Worm (Caenorhabditis elegans) whole organism, young adult: ENCODE results near the gene C30A5.16.

Experiments used
- B0035.1 ChIP-seq: sonication (generic microtip); optimal IDR thresholded peaks from 2 replicates; lab custom pipeline; 2016; ENCODE audit warnings: missing genetic modification characterization, mild to moderate bottlenecking, missing compliant biosample characterization, missing genotype, missing genetic modification reagents
- C17E4.6 ChIP-seq: fragments of 200-800 bp; sonication (Bioruptor generic); IDR thresholded peaks from 2 replicates; pipeline ENCODE4 v1.3.6; 2022; ENCODE audit warnings: missing genetic modification reagents, missing genetic modification characterization, missing compliant biosample characterization
- D2030.7 ChIP-seq: fragments of 200-800 bp; sonication (Bioruptor generic); IDR thresholded peaks from 2 replicates; pipeline ENCODE4 v1.3.6; 2022; ENCODE audit warnings: missing genetic modification reagents, missing genetic modification characterization, missing compliant biosample characterization
- F10E7.11 ChIP-seq: sonication (generic microtip); optimal IDR thresholded peaks from 2 replicates; lab custom pipeline; 2017; ENCODE audit warnings: mild to moderate bottlenecking, missing genetic modification characterization, moderate library complexity, missing compliant biosample characterization
- F23B12.7 ChIP-seq: sonication (generic microtip); optimal IDR thresholded peaks from 2 replicates; lab custom pipeline; 2017; ENCODE audit warnings: missing genetic modification characterization, mild to moderate bottlenecking, missing compliant biosample characterization, antibody characterized with exemption, moderate library complexity; ENCODE audit not compliant: insufficient read depth
- F52B5.7 ChIP-seq: sonication (generic microtip); optimal IDR thresholded peaks from 2 replicates; lab custom pipeline; 2016; ENCODE audit warnings: mild to moderate bottlenecking, missing genetic modification characterization, missing compliant biosample characterization
- F57A8.1 ChIP-seq: fragments of 200-800 bp; sonication (Bioruptor generic); optimal IDR thresholded peaks from 2 replicates; lab custom pipeline; 2018; ENCODE audit warnings: mild to moderate bottlenecking, missing genetic modification characterization, moderate library complexity, missing compliant biosample characterization
- F57C9.4 ChIP-seq: sonication (generic microtip); optimal IDR thresholded peaks from 2 replicates; lab custom pipeline; 2017; ENCODE audit warnings: mild to moderate bottlenecking, missing genetic modification characterization, missing compliant biosample characterization
- K12H6.12 ChIP-seq: fragments of 200-800 bp; sonication (Bioruptor generic); optimal IDR thresholded peaks from 2 replicates; lab custom pipeline; 2018; ENCODE audit warnings: mild to moderate bottlenecking, missing genetic modification characterization, missing compliant biosample characterization
- Y53F4B.3 ChIP-seq: fragments of 200-800 bp; sonication (Bioruptor generic); IDR thresholded peaks from 2 replicates; pipeline ENCODE4 v1.3.6; 2022; ENCODE audit warnings: missing genetic modification reagents, missing genetic modification characterization, missing compliant biosample characterization
- Y53G8AR.9 ChIP-seq: fragments of 200-800 bp; sonication (Bioruptor generic); conservative IDR thresholded peaks from 2 replicates; pipeline ENCODE4 v1.3.6; 2022; ENCODE audit warnings: missing genetic modification reagents, missing genetic modification characterization, missing compliant biosample characterization
- Y67H2A.10 ChIP-seq: fragments of 200-800 bp; sonication (Bioruptor generic); conservative IDR thresholded peaks from 2 replicates; pipeline ENCODE4 v1.3.6; 2022; ENCODE audit warnings: missing genetic modification reagents, missing genetic modification characterization, missing compliant biosample characterization
- ZK185.1 ChIP-seq: sonication (generic microtip); optimal IDR thresholded peaks from 2 replicates; lab custom pipeline; 2016; ENCODE audit warnings: mild to moderate bottlenecking, missing genetic modification characterization, missing compliant biosample characterization; ENCODE audit not compliant: poor library complexity, severe bottlenecking
- akir-1 ChIP-seq: fragments of 200-800 bp; sonication (Bioruptor generic); optimal IDR thresholded peaks from 2 replicates; lab custom pipeline; 2018; ENCODE audit warnings: mild to moderate bottlenecking, missing genetic modification characterization, moderate library complexity, missing compliant biosample characterization
- athp-1 ChIP-seq: sonication (generic microtip); optimal IDR thresholded peaks from 2 replicates; lab custom pipeline; 2017; ENCODE audit warnings: mild to moderate bottlenecking, missing genetic modification characterization, missing compliant biosample characterization
- attf-5 ChIP-seq: fragments of 200-800 bp; sonication (Bioruptor generic); optimal IDR thresholded peaks from 2 replicates; lab custom pipeline; 2018; ENCODE audit warnings: mild to moderate bottlenecking, missing genetic modification characterization, missing compliant biosample characterization
- cebp-2 ChIP-seq: fragments of 200-800 bp; sonication (Bioruptor generic); IDR thresholded peaks from 2 replicates; pipeline ENCODE4 v1.3.6; 2022; ENCODE audit warnings: missing genetic modification characterization, missing compliant biosample characterization
- ceh-79 ChIP-seq: sonication (generic microtip); optimal IDR thresholded peaks from 2 replicates; lab custom pipeline; 2017; ENCODE audit warnings: mild to moderate bottlenecking, missing genetic modification characterization, missing compliant biosample characterization
- chd-7 ChIP-seq: sonication (generic microtip); optimal IDR thresholded peaks from 2 replicates; lab custom pipeline; 2016; ENCODE audit warnings: mild to moderate bottlenecking, missing genetic modification characterization, moderate library complexity, missing compliant biosample characterization
- die-1 ChIP-seq: sonication (generic microtip); optimal IDR thresholded peaks from 2 replicates; lab custom pipeline; 2016; ENCODE audit warnings: missing genotype, mild to moderate bottlenecking, missing genetic modification characterization, missing compliant biosample characterization
- dox-1 ChIP-seq: fragments of 200-800 bp; sonication (Bioruptor generic); IDR thresholded peaks from 2 replicates; pipeline ENCODE4 v1.3.6; 2022; ENCODE audit warnings: missing genetic modification reagents, missing genetic modification characterization, missing compliant biosample characterization
- dpl-1 ChIP-seq: fragments of 150-350 bp; optimal IDR thresholded peaks from 2 replicates; lab custom pipeline; 2014; ENCODE audit warnings: missing biosample characterization, missing genetic modification reagents, missing genetic modification characterization
- egl-18 ChIP-seq: fragments of 200-800 bp; sonication (Bioruptor generic); IDR thresholded peaks from 2 replicates; pipeline ENCODE4 v1.3.6; 2022; ENCODE audit warnings: missing genetic modification reagents, missing genetic modification characterization, missing compliant biosample characterization
- ekl-4 ChIP-seq: fragments of 200-800 bp; sonication (Bioruptor generic); IDR thresholded peaks from 2 replicates; pipeline ENCODE4 v1.3.6; 2022; ENCODE audit warnings: missing genetic modification reagents, missing genetic modification characterization, missing compliant biosample characterization
- ets-4 ChIP-seq: fragments of 200-800 bp; sonication (Bioruptor generic); optimal IDR thresholded peaks from 2 replicates; lab custom pipeline; 2018; ENCODE audit warnings: mild to moderate bottlenecking, missing genetic modification characterization, missing compliant biosample characterization
- fkh-3 ChIP-seq: sonication (generic microtip); optimal IDR thresholded peaks from 2 replicates; lab custom pipeline; 2016; ENCODE audit warnings: mild to moderate bottlenecking, missing genetic modification characterization, missing compliant biosample characterization
- him-1 ChIP-seq: sonication (generic microtip); optimal IDR thresholded peaks from 2 replicates; lab custom pipeline; 2016; ENCODE audit warnings: missing genotype, missing genetic modification reagents, missing genetic modification characterization, missing compliant biosample characterization
- hmg-1.2 ChIP-seq: fragments of 200-800 bp; sonication (Bioruptor generic); IDR thresholded peaks from 2 replicates; pipeline ENCODE4 v1.3.6; 2022; ENCODE audit warnings: missing genetic modification reagents, missing genetic modification characterization, missing compliant biosample characterization
- hmg-20 ChIP-seq: fragments of 200-800 bp; sonication (Bioruptor generic); IDR thresholded peaks from 2 replicates; pipeline ENCODE4 v1.3.6; 2022; ENCODE audit warnings: missing genetic modification reagents, missing genetic modification characterization, missing compliant biosample characterization
- hrde-1 ChIP-seq: sonication (generic microtip); optimal IDR thresholded peaks from 2 replicates; lab custom pipeline; 2016; ENCODE audit warnings: missing genetic modification characterization, mild to moderate bottlenecking, missing compliant biosample characterization, moderate library complexity, missing genotype, missing genetic modification reagents, borderline replicate concordance
- hsf-1 ChIP-seq: fragments of 200-800 bp; sonication (Bioruptor generic); IDR thresholded peaks from 2 replicates; pipeline ENCODE4 v1.3.6; 2022; ENCODE audit warnings: missing genetic modification reagents, missing genetic modification characterization, missing compliant biosample characterization
- lag-1 ChIP-seq: fragments of 200-800 bp; sonication (Bioruptor generic); IDR thresholded peaks from 2 replicates; pipeline ENCODE4 v1.3.6; 2022; ENCODE audit warnings: missing genetic modification reagents, missing genetic modification characterization, missing compliant biosample characterization
- lsl-1 ChIP-seq: fragments of 200-800 bp; sonication (Bioruptor generic); optimal IDR thresholded peaks from 2 replicates; lab custom pipeline; 2018; ENCODE audit warnings: mild to moderate bottlenecking, missing genetic modification characterization, moderate library complexity, missing compliant biosample characterization
- nfyb-1 ChIP-seq: fragments of 200-800 bp; sonication (Bioruptor generic); IDR thresholded peaks from 2 replicates; pipeline ENCODE4 v1.3.6; 2022; ENCODE audit warnings: missing genetic modification reagents, missing genetic modification characterization, missing compliant biosample characterization
- nhr-179 ChIP-seq: sonication (generic microtip); optimal IDR thresholded peaks from 2 replicates; lab custom pipeline; 2016; ENCODE audit warnings: mild to moderate bottlenecking, missing genetic modification characterization, missing compliant biosample characterization
- pbrm-1 ChIP-seq: fragments of 200-800 bp; sonication (Bioruptor generic); IDR thresholded peaks from 2 replicates; pipeline ENCODE4 v1.3.6; 2022; ENCODE audit warnings: missing genetic modification reagents, missing genetic modification characterization, missing compliant biosample characterization
- rcor-1 ChIP-seq: fragments of 200-800 bp; sonication (Bioruptor generic); IDR thresholded peaks from 2 replicates; pipeline ENCODE4 v1.3.6; 2022; ENCODE audit warnings: missing genetic modification reagents, missing genetic modification characterization, missing compliant biosample characterization
- somi-1 ChIP-seq: fragments of 200-800 bp; sonication (Bioruptor generic); optimal IDR thresholded peaks from 2 replicates; lab custom pipeline; 2018; ENCODE audit warnings: mild to moderate bottlenecking, missing genetic modification characterization, missing compliant biosample characterization
- tbp1 ChIP-seq: fragments of 200-800 bp; sonication (Bioruptor generic); optimal IDR thresholded peaks from 2 replicates; lab custom pipeline; 2018; ENCODE audit warnings: mild to moderate bottlenecking, missing genetic modification characterization, missing compliant biosample characterization
- tbx-9 ChIP-seq: sonication (generic microtip); optimal IDR thresholded peaks from 2 replicates; lab custom pipeline; 2016; ENCODE audit warnings: borderline replicate concordance, missing genetic modification characterization, inconsistent platforms, missing compliant biosample characterization
- ztf-26 ChIP-seq: sonication (generic microtip); optimal IDR thresholded peaks from 2 replicates; lab custom pipeline; 2017; ENCODE audit warnings: missing genetic modification characterization, missing compliant biosample characterization
- ztf-28 ChIP-seq: fragments of 200-800 bp; sonication (Bioruptor generic); IDR thresholded peaks from 2 replicates; pipeline ENCODE4 v1.3.6; 2022; ENCODE audit warnings: missing genetic modification reagents, missing genetic modification characterization, missing compliant biosample characterization

The C30A5.16 gene

DNA sequence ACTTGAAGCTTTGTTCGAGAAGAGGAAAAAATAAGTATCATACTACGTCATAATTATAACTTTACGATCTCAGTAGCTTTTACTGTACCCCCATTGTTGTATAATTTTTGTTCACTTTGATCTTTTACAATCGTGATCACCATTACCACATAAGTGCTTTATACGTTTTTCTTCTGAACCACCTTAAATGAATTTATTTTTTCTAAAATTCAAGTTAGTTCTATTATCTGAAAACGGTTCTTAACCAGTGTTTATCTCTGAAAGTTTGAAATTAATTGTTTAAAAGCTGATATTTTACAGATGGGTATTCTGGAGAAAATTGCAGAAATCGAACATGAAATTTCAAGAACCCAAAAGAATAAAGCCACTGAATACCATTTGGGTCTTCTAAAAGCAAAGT is 27.6 kb downstream of the C30A5.16 start, which contains the start of gene C02F5.3:
TSS of gene C02F5.3 (plus strand) at position 301 of the 400 bp plus-strand sequence.
- no peak for TF ChIP-seq chd-7 (tag; lab: Kevin White, UChicago)
- no peak for TF ChIP-seq fkh-3 (tag; lab: Kevin White, UChicago)
- TF ChIP-seq ekl-4 = no peak
- TF ChIP-seq ztf-28 (GFP tag; lab: Robert Waterston, UW) = no peak
- TF ChIP-seq B0035.1 (tag; lab: Kevin White, UChicago) = no peak
- no peak for TF ChIP-seq egl-18 (GFP tag; lab: Robert Waterston, UW)
- TF ChIP-seq rcor-1 (GFP tag; lab: Robert Waterston, UW) = no peak
- no peak for TF ChIP-seq K12H6.12 (tag; lab: Kevin White, UChicago)
- no peak for TF ChIP-seq Y67H2A.10 (GFP tag; lab: Robert Waterston, UW)
- no peak for TF ChIP-seq F52B5.7 (tag; lab: Kevin White, UChicago)
- TF ChIP-seq C17E4.6 = no peak
- TF ChIP-seq hsf-1 (GFP tag; lab: Robert Waterston, UW) = no peak
- no peak for TF ChIP-seq nfyb-1 (GFP tag; lab: Robert Waterston, UW)
- no peak for TF ChIP-seq ceh-79 (tag; lab: Kevin White, UChicago)
- TF ChIP-seq cebp-2 = no peak
- TF ChIP-seq, all 124 proteins: peak for 0

DNA sequence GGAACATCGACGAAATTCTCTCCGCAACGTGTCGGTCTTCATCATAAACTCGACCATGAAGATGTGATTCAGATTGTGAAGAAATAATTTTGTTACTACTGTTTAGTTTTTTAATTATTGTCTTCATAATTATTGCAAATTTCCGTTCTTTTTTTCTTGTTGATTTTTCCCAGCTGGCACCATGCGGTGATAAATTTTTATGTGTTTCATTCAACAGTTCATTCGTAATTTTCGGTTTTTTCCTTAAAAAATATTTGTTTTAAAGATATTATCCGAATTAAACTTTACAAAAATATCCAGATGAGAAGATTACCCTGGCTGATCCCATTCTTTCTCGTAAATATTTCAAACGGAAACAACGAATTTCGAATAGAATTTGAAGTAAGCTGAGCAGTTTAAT is 29.0 kb downstream of the C30A5.16 start, which contains the start of gene C02F5.13:
TSS of gene C02F5.13 (plus strand) at position 301 of the 400 bp plus-strand sequence.
- TF ChIP-seq attf-5 = no peak
- TF ChIP-seq D2030.7 = no peak
- TF ChIP-seq hmg-20 (GFP tag; lab: Robert Waterston, UW) = no peak
- no peak for TF ChIP-seq F57A8.1
- no peak for TF ChIP-seq dox-1 (GFP tag; lab: Robert Waterston, UW)
- no peak for TF ChIP-seq dpl-1 (GFP tag; lab: Kevin White, UChicago)
- TF ChIP-seq athp-1 (tag; lab: Kevin White, UChicago) = no peak
- TF ChIP-seq F23B12.7 (tag; lab: Kevin White, UChicago) = no peak
- no peak for TF ChIP-seq lag-1 (GFP tag; lab: Robert Waterston, UW)
- no peak for TF ChIP-seq ceh-79 (tag; lab: Kevin White, UChicago)
- no peak for TF ChIP-seq chd-7 (tag; lab: Kevin White, UChicago)
- TF ChIP-seq Y53F4B.3 = no peak
- no peak for TF ChIP-seq hrde-1 (tag; lab: Kevin White, UChicago)

DNA sequence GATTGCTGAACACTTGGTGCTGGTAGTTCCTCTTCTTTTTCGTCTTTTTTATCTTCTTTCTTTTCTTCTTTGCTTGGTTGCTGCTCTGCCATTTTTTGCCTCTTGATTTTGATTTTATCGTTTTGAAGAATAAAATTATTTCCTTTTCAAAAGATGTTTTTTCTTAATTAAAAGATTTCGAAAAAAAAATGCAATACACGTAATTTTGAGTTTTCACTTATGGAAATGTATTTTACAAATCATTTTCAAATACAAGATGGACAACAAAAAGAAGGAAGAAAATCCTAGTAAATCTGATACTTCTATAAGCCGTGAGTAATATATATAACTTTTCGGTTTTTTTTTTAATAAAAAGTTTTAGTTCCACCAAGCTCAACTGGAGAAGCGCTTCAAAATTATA is 31.4 kb downstream of the C30A5.16 start, which contains the start of the genes C02F5.10 and C02F5.2:
TSS of gene C02F5.10 (minus strand) at position 101 of the 400 bp plus-strand sequence.
TSS of gene C02F5.2 (plus strand) at position 239 of the 400 bp plus-strand sequence.
- no peak for TF ChIP-seq dpl-1 (GFP tag; lab: Kevin White, UChicago)
- no peak for TF ChIP-seq somi-1
- TF ChIP-seq ets-4 (GFP tag; lab: Kevin White, UChicago) = no peak
- TF ChIP-seq die-1 (tag; lab: Kevin White, UChicago) = no peak
- no peak for TF ChIP-seq akir-1
- TF ChIP-seq F10E7.11 (tag; lab: Kevin White, UChicago) = no peak
- no peak for TF ChIP-seq Y53G8AR.9 (GFP tag; lab: Robert Waterston, UW)
- TF ChIP-seq F57C9.4 (tag; lab: Kevin White, UChicago) = no peak
- no peak for TF ChIP-seq tbp1 (GFP tag; lab: Kevin White, UChicago)
- TF ChIP-seq nhr-179 (tag; lab: Kevin White, UChicago) = no peak
- TF ChIP-seq tbx-9 (tag; lab: Kevin White, UChicago) = no peak
- no peak for TF ChIP-seq hmg-1.2 (GFP tag; lab: Robert Waterston, UW)
- no peak for TF ChIP-seq pbrm-1
- TF ChIP-seq ztf-28 (GFP tag; lab: Robert Waterston, UW) = no peak
- TF ChIP-seq Y67H2A.10 (GFP tag; lab: Robert Waterston, UW) = no peak
- TF ChIP-seq lag-1 (GFP tag; lab: Robert Waterston, UW) = no peak
- no peak for TF ChIP-seq him-1
- TF ChIP-seq lsl-1 (GFP tag; lab: Kevin White, UChicago) = no peak
- TF ChIP-seq ztf-26 (tag; lab: Kevin White, UChicago) = no peak
- TF ChIP-seq ZK185.1 = no peak
